Worm (Caenorhabditis elegans) whole organism, L4 larva: Measurements from ENCODE around the gene nep-16.

Experiments
- F10B5.3 ChIP-seq: sonication (generic microtip); optimal IDR thresholded peaks from 2 replicates; lab custom pipeline; 2016; ENCODE audit warnings: mild to moderate bottlenecking, missing genetic modification characterization, missing compliant biosample characterization
- F37D6.2 ChIP-seq: sonication (generic microtip); optimal IDR thresholded peaks from 2 replicates; lab custom pipeline; 2016; ENCODE audit warnings: mild to moderate bottlenecking, missing genetic modification characterization, missing compliant biosample characterization
- T26A8.4 ChIP-seq: fragments of 200-800 bp; sonication (Bioruptor generic); IDR thresholded peaks from 2 replicates; pipeline ENCODE4 v1.3.6; 2022; ENCODE audit warnings: missing genetic modification characterization, missing compliant biosample characterization
- Y105C5A.15 ChIP-seq: fragments of 200-800 bp; sonication (Bioruptor generic); IDR thresholded peaks from 2 replicates; pipeline ENCODE4 v1.3.6; 2022; ENCODE audit warnings: missing genetic modification characterization, missing compliant biosample characterization
- Y48G9A.11 ChIP-seq: fragments of 200-800 bp; sonication (Bioruptor generic); IDR thresholded peaks from 2 replicates; pipeline ENCODE4 v1.3.6; 2022; ENCODE audit warnings: missing genetic modification reagents, missing genetic modification characterization, missing compliant biosample characterization
- ZK337.2 ChIP-seq: fragments of 200-800 bp; sonication (Bioruptor generic); IDR thresholded peaks from 2 replicates; pipeline ENCODE4 v1.3.6; 2022; ENCODE audit warnings: missing genetic modification reagents, missing genetic modification characterization, missing compliant biosample characterization
- ZK546.5 ChIP-seq, 2 experiments: sonication (generic microtip); optimal IDR thresholded peaks; 2 replicates each; lab custom pipeline; 2017; ENCODE audit warnings: missing biosample characterization in 2 of 2, missing genetic modification characterization in 2 of 2
- ama-1 ChIP-seq: fragments of 150-350 bp; optimal IDR thresholded peaks from 2 replicates; lab custom pipeline; 2014; ENCODE audit warnings: inconsistent platforms, mixed read lengths
- attf-4 ChIP-seq: sonication (generic microtip); optimal IDR thresholded peaks from 3 replicates; lab custom pipeline; 2017; ENCODE audit warnings: missing biosample characterization, missing genetic modification characterization
- ceh-20 ChIP-seq: fragments of 200-800 bp; sonication (Bioruptor generic); IDR thresholded peaks from 2 replicates; pipeline ENCODE4 v1.3.6; 2022; ENCODE audit warnings: missing genetic modification reagents, missing genetic modification characterization, missing compliant biosample characterization
- ceh-32 ChIP-seq: sonication (generic microtip); optimal IDR thresholded peaks from 2 replicates; lab custom pipeline; 2016; ENCODE audit warnings: mild to moderate bottlenecking, missing genetic modification characterization, missing compliant biosample characterization; ENCODE audit not compliant: poor library complexity
- ceh-44 ChIP-seq: fragments of 200-800 bp; sonication (Bioruptor generic); IDR thresholded peaks from 2 replicates; pipeline ENCODE4 v1.3.6; 2022; ENCODE audit warnings: missing genetic modification reagents, missing genetic modification characterization, missing compliant biosample characterization
- ctbp-1 ChIP-seq: fragments of 200-800 bp; sonication (Bioruptor generic); IDR thresholded peaks from 2 replicates; pipeline ENCODE4 v1.3.6; 2022; ENCODE audit warnings: missing genetic modification reagents, missing genetic modification characterization, missing compliant biosample characterization
- daf-16 ChIP-seq, 3 experiments: sonication (generic microtip); optimal IDR thresholded peaks; 2 replicates each; lab custom pipeline; 2016 to 2017; ENCODE audit warnings: missing genetic modification characterization in 3 of 3, missing genetic modification reagents in 3 of 3, mild to moderate bottlenecking in 2 of 3, missing compliant biosample characterization in 2 of 3, missing biosample characterization in 1 of 3, moderate library complexity in 1 of 3
- daf-8 ChIP-seq: fragments of 200-800 bp; sonication (Bioruptor generic); IDR thresholded peaks from 2 replicates; pipeline ENCODE4 v1.3.6; 2022; ENCODE audit warnings: missing genetic modification characterization, missing compliant biosample characterization
- dmd-8 ChIP-seq: fragments of 200-800 bp; sonication (Bioruptor generic); IDR thresholded peaks from 2 replicates; pipeline ENCODE4 v1.3.6; 2022; ENCODE audit warnings: missing genetic modification characterization, missing compliant biosample characterization
- dmd-9 ChIP-seq: fragments of 200-800 bp; sonication (Bioruptor generic); IDR thresholded peaks from 2 replicates; pipeline ENCODE4 v1.3.6; 2022; ENCODE audit warnings: missing genetic modification reagents, missing genetic modification characterization, missing compliant biosample characterization
- duxl-1 ChIP-seq: sonication (generic microtip); optimal IDR thresholded peaks from 2 replicates; lab custom pipeline; 2016; ENCODE audit warnings: mild to moderate bottlenecking, missing genetic modification characterization, moderate library complexity, missing compliant biosample characterization; ENCODE audit not compliant: poor library complexity
- dve-1 ChIP-seq: sonication (generic microtip); optimal IDR thresholded peaks from 2 replicates; lab custom pipeline; 2017; ENCODE audit warnings: antibody characterized with exemption, mild to moderate bottlenecking, missing genetic modification characterization, missing compliant biosample characterization; ENCODE audit not compliant: insufficient read depth
- egl-27 ChIP-seq: sonication (generic microtip); optimal IDR thresholded peaks from 3 replicates; lab custom pipeline; 2017; ENCODE audit warnings: missing biosample characterization, missing genetic modification reagents, missing genetic modification characterization
- fos-1 ChIP-seq: fragments of 150-350 bp; optimal IDR thresholded peaks from 2 replicates; lab custom pipeline; 2014; ENCODE audit warnings: missing biosample characterization, missing genetic modification characterization
- hif-1 ChIP-seq, 2 experiments: sonication (generic microtip); optimal IDR thresholded peaks; 2 replicates each; lab custom pipeline; 2016 to 2017; ENCODE audit warnings: missing compliant biosample characterization in 2 of 2, missing genetic modification characterization in 2 of 2, missing genetic modification reagents in 2 of 2, missing genotype in 2 of 2, mild to moderate bottlenecking in 1 of 2
- lin-1 ChIP-seq: fragments of 200-800 bp; sonication (Bioruptor generic); IDR thresholded peaks from 2 replicates; pipeline ENCODE4 v1.3.6; 2022; ENCODE audit warnings: missing genetic modification reagents, missing genetic modification characterization, missing compliant biosample characterization
- lin-13 ChIP-seq: fragments of 150-350 bp; optimal IDR thresholded peaks from 2 replicates; lab custom pipeline; 2014; ENCODE audit warnings: missing biosample characterization, missing genetic modification reagents, missing genetic modification characterization
- lin-29 ChIP-seq: fragments of 200-800 bp; sonication (Bioruptor generic); IDR thresholded peaks from 2 replicates; pipeline ENCODE4 v1.3.6; 2022; ENCODE audit warnings: missing genetic modification reagents, missing genetic modification characterization, missing compliant biosample characterization
- madf-5 ChIP-seq, 2 experiments: fragments of 200-800 bp; sonication (Bioruptor generic); IDR thresholded peaks; 2 replicates each; pipeline ENCODE4 v1.3.6; 2022; ENCODE audit warnings: missing compliant biosample characterization in 2 of 2, missing genetic modification characterization in 2 of 2
- madf-9 ChIP-seq: fragments of 200-800 bp; sonication (Bioruptor generic); conservative IDR thresholded peaks from 2 replicates; pipeline ENCODE4 v1.3.6; 2022; ENCODE audit warnings: missing genetic modification reagents, missing genetic modification characterization, missing compliant biosample characterization
- mdt-29 ChIP-seq: fragments of 200-800 bp; sonication (Bioruptor generic); IDR thresholded peaks from 2 replicates; pipeline ENCODE4 v1.3.6; 2022; ENCODE audit warnings: missing genetic modification reagents, missing genetic modification characterization, missing compliant biosample characterization
- mes-2 ChIP-seq: sonication (generic microtip); optimal IDR thresholded peaks from 2 replicates; lab custom pipeline; 2016; ENCODE audit warnings: missing genotype, mild to moderate bottlenecking, missing genetic modification characterization, missing compliant biosample characterization; ENCODE audit not compliant: poor library complexity, severe bottlenecking
- mxl-2 ChIP-seq: fragments of 200-800 bp; sonication (Bioruptor generic); conservative IDR thresholded peaks from 2 replicates; pipeline ENCODE4 v1.3.6; 2022; ENCODE audit warnings: missing genetic modification reagents, missing genetic modification characterization, missing compliant biosample characterization
- mxl-3 ChIP-seq: fragments of 200-800 bp; sonication (Bioruptor generic); optimal IDR thresholded peaks from 2 replicates; lab custom pipeline; 2018; ENCODE audit warnings: mild to moderate bottlenecking, missing genetic modification characterization, missing compliant biosample characterization
- nhr-102 ChIP-seq: sonication (generic microtip); optimal IDR thresholded peaks from 2 replicates; lab custom pipeline; 2016; ENCODE audit warnings: mild to moderate bottlenecking, missing genetic modification characterization, moderate library complexity, missing compliant biosample characterization
- nhr-11 ChIP-seq: fragments of 150-350 bp; optimal IDR thresholded peaks from 2 replicates; lab custom pipeline; 2014; ENCODE audit warnings: missing biosample characterization, missing genetic modification characterization
- nhr-111 ChIP-seq: fragments of 200-800 bp; sonication (Bioruptor generic); optimal IDR thresholded peaks from 2 replicates; lab custom pipeline; 2018; ENCODE audit warnings: mild to moderate bottlenecking, missing genetic modification characterization, missing compliant biosample characterization
- nhr-25 ChIP-seq: sonication (generic microtip); optimal IDR thresholded peaks from 2 replicates; lab custom pipeline; 2017; ENCODE audit warnings: missing genetic modification characterization, mild to moderate bottlenecking, missing compliant biosample characterization, antibody characterized with exemption, moderate library complexity, borderline replicate concordance; ENCODE audit not compliant: insufficient read depth
- nhr-41 ChIP-seq: fragments of 200-800 bp; sonication (Bioruptor generic); IDR thresholded peaks from 2 replicates; pipeline ENCODE4 v1.3.6; 2022; ENCODE audit warnings: missing genetic modification reagents, missing genetic modification characterization, missing compliant biosample characterization
- nhr-42 ChIP-seq: fragments of 200-800 bp; sonication (Bioruptor generic); IDR thresholded peaks from 2 replicates; pipeline ENCODE4 v1.3.6; 2022; ENCODE audit warnings: missing genetic modification characterization, missing compliant biosample characterization
- nhr-6 ChIP-seq: fragments of 150-350 bp; optimal IDR thresholded peaks from 2 replicates; lab custom pipeline; 2014; ENCODE audit warnings: missing biosample characterization, missing genetic modification characterization
- nhr-76 ChIP-seq: fragments of 150-350 bp; optimal IDR thresholded peaks from 2 replicates; lab custom pipeline; 2014; ENCODE audit warnings: missing biosample characterization, missing genetic modification characterization
- php-3 ChIP-seq: fragments of 200-800 bp; sonication (Bioruptor generic); IDR thresholded peaks from 2 replicates; pipeline ENCODE4 v1.3.6; 2022; ENCODE audit warnings: missing genetic modification reagents, missing genetic modification characterization, missing compliant biosample characterization
- set-16 ChIP-seq: fragments of 200-800 bp; sonication (Bioruptor generic); IDR thresholded peaks from 2 replicates; pipeline ENCODE4 v1.3.6; 2022; ENCODE audit warnings: missing genetic modification reagents, missing genetic modification characterization, missing compliant biosample characterization
- skn-1 ChIP-seq: fragments of 150-350 bp; optimal IDR thresholded peaks from 2 replicates; lab custom pipeline; 2014; ENCODE audit warnings: missing biosample characterization, missing genetic modification characterization
- snpc-1.2 ChIP-seq: fragments of 200-800 bp; sonication (Bioruptor generic); IDR thresholded peaks from 2 replicates; pipeline ENCODE4 v1.3.6; 2022; ENCODE audit warnings: missing genetic modification reagents, missing genetic modification characterization, missing compliant biosample characterization
- snpc-4 ChIP-seq: fragments of 150-350 bp; optimal IDR thresholded peaks from 2 replicates; lab custom pipeline; 2014; ENCODE audit warnings: missing biosample characterization, missing genetic modification characterization
- spr-1 ChIP-seq: sonication (generic microtip); optimal IDR thresholded peaks from 2 replicates; lab custom pipeline; 2016; ENCODE audit warnings: mild to moderate bottlenecking, missing genetic modification characterization, missing compliant biosample characterization
- tag-97 ChIP-seq: fragments of 200-800 bp; sonication (Bioruptor generic); IDR thresholded peaks from 2 replicates; pipeline ENCODE4 v1.3.6; 2022; ENCODE audit warnings: missing genetic modification characterization, missing compliant biosample characterization
- tra-1 ChIP-seq: fragments of 200-800 bp; sonication (Bioruptor generic); IDR thresholded peaks from 2 replicates; pipeline ENCODE4 v1.3.6; 2022; ENCODE audit warnings: missing genetic modification reagents, missing genetic modification characterization, missing compliant biosample characterization
- vab-7 ChIP-seq: fragments of 200-800 bp; sonication (Bioruptor generic); IDR thresholded peaks from 2 replicates; pipeline ENCODE4 v1.3.6; 2022; ENCODE audit warnings: missing genetic modification reagents, missing genetic modification characterization, missing compliant biosample characterization
- zip-11 ChIP-seq: fragments of 200-800 bp; sonication (Bioruptor generic); IDR thresholded peaks from 2 replicates; pipeline ENCODE4 v1.3.6; 2022; ENCODE audit warnings: missing genetic modification characterization, missing compliant biosample characterization
- zip-2 ChIP-seq: fragments of 150-350 bp; optimal IDR thresholded peaks from 2 replicates; lab custom pipeline; 2014; ENCODE audit warnings: missing biosample characterization, missing genetic modification characterization
- ztf-11 ChIP-seq: fragments of 150-350 bp; optimal IDR thresholded peaks from 2 replicates; lab custom pipeline; 2014; ENCODE audit warnings: missing biosample characterization, missing genetic modification characterization

The nep-16 gene

ce11 chrIV:7654212-7654778 is 12.6 kb upstream of the nep-16 start, which contains the start of gene nrde-4:
Gene nrde-4, minus strand, starts transcription at chrIV:7654262.
- TF ChIP-seq nhr-6 (tag; lab: Kevin White, UChicago) = peak; percentile 86
- TF ChIP-seq nhr-102 = peak; percentile 8
- TF ChIP-seq nhr-76 (tag; lab: Kevin White, UChicago) = no peak
- TF ChIP-seq daf-8 (GFP tag; lab: Robert Waterston, UW) = no peak
- no peak for TF ChIP-seq ztf-11
- no peak for TF ChIP-seq fos-1
- no peak for TF ChIP-seq F10B5.3 (tag; lab: Kevin White, UChicago)
- no peak for TF ChIP-seq dmd-9
- no peak for TF ChIP-seq Y105C5A.15 (GFP tag; lab: Robert Waterston, UW)
- no peak for TF ChIP-seq snpc-4 (tag; lab: Kevin White, UChicago)
- no peak for TF ChIP-seq zip-11
- TF ChIP-seq lin-29 (GFP tag; lab: Robert Waterston, UW) = no peak
- TF ChIP-seq attf-4 (tag; lab: Kevin White, UChicago) = no peak
- peak; percentile 46 for TF ChIP-seq dve-1 (tag; lab: Kevin White, UChicago)
- no peak for TF ChIP-seq F37D6.2 (tag; lab: Kevin White, UChicago)
- TF ChIP-seq ceh-20 = no peak
- TF ChIP-seq nhr-41 = no peak
- peak; percentile 46 for TF ChIP-seq nhr-11 (tag; lab: Kevin White, UChicago)
- TF ChIP-seq skn-1 = no peak
- no peak for TF ChIP-seq duxl-1 (tag; lab: Kevin White, UChicago)
- no peak for TF ChIP-seq egl-27
- TF ChIP-seq ctbp-1 (GFP tag; lab: Robert Waterston, UW) = no peak
- no peak for TF ChIP-seq set-16 (GFP tag; lab: Robert Waterston, UW)
- no peak for TF ChIP-seq madf-9 (GFP tag; lab: Robert Waterston, UW)
- peak; percentile 52 for TF ChIP-seq nhr-25
- no peak for TF ChIP-seq ZK337.2 (GFP tag; lab: Robert Waterston, UW)
- TF ChIP-seq T26A8.4 = no peak
- no peak for TF ChIP-seq snpc-1.2 (GFP tag; lab: Robert Waterston, UW)
- no peak for TF ChIP-seq zip-2 (tag; lab: Kevin White, UChicago)
- TF ChIP-seq nhr-111 (GFP tag; lab: Kevin White, UChicago) = no peak
- TF ChIP-seq ama-1 = no peak
- TF ChIP-seq dmd-8 (GFP tag; lab: Robert Waterston, UW) = no peak
- peak in 1 of 2 experiments; percentile 71 for TF ChIP-seq hif-1 (tag; optimal IDR thresholded peaks at IDR 0.05; lab: Kevin White, UChicago)
- TF ChIP-seq ceh-44 (GFP tag; lab: Robert Waterston, UW) = no peak
- TF ChIP-seq mes-2 (tag; lab: Kevin White, UChicago) = peak; percentile 94
- TF ChIP-seq vab-7 (GFP tag; lab: Robert Waterston, UW) = no peak
- no peak for TF ChIP-seq lin-1 (GFP tag; lab: Robert Waterston, UW)
- TF ChIP-seq tag-97 = no peak
- peak; percentile 13 for TF ChIP-seq lin-13 (GFP tag; lab: Kevin White, UChicago)
- peak; percentile 24 for TF ChIP-seq mxl-3 (GFP tag; lab: Kevin White, UChicago)
- TF ChIP-seq nhr-42 (GFP tag; lab: Robert Waterston, UW) = no peak
- TF ChIP-seq mdt-29 = no peak
- TF ChIP-seq ZK546.5 (tag; optimal IDR thresholded peaks at IDR 0.05; lab: Kevin White, UChicago) = no peak
- TF ChIP-seq tra-1 (GFP tag; lab: Robert Waterston, UW) = no peak
- TF ChIP-seq madf-5 (GFP tag; IDR thresholded peaks at IDR 0.05; lab: Robert Waterston, UW) = no peak
- TF ChIP-seq mxl-2 = no peak
- no peak for TF ChIP-seq ceh-32 (tag; lab: Kevin White, UChicago)
- TF ChIP-seq daf-16 (GFP tag; optimal IDR thresholded peaks at IDR 0.05; lab: Kevin White, UChicago) = no peak
- no peak for TF ChIP-seq daf-16 (tag; optimal IDR thresholded peaks at IDR 0.05; lab: Kevin White, UChicago)
- TF ChIP-seq Y48G9A.11 (GFP tag; lab: Robert Waterston, UW) = no peak
- no peak for TF ChIP-seq php-3
- no peak for TF ChIP-seq spr-1
